Worm (Caenorhabditis elegans): ENCODE data around the gene T14B4.3.

- no peak for TF ChIP-seq unc-62 (GFP tag; optimal IDR thresholded peaks at IDR 0.05)
- no peak for TF ChIP-seq zag-1 (tag; optimal IDR thresholded peaks at IDR 0.05)
- TF ChIP-seq pqm-1 (tag; optimal IDR thresholded peaks at IDR 0.05) = no peak
- no peak for TF ChIP-seq skn-1 (tag; optimal IDR thresholded peaks at IDR 0.05)
- no peak for TF ChIP-seq nhr-237 (tag; optimal IDR thresholded peaks at IDR 0.05)
- TF ChIP-seq elt-1 (tag; optimal IDR thresholded peaks at IDR 0.05) = no peak
- no peak for TF ChIP-seq elt-2 (tag; optimal IDR thresholded peaks at IDR 0.05)
- TF ChIP-seq aly-2 (tag; optimal IDR thresholded peaks at IDR 0.05) = no peak
- no peak for TF ChIP-seq ceh-82 (tag; optimal IDR thresholded peaks at IDR 0.05)
- TF ChIP-seq nhr-11 (tag; optimal IDR thresholded peaks at IDR 0.05) = no peak
- TF ChIP-seq jun-1 (tag; optimal IDR thresholded peaks at IDR 0.05) = no peak
Measured at ce11 chrII:6779104-6779503, 44.4 kb downstream of the T14B4.3 start, which contains the start of gene T13C2.7.

Measured in whole organism, L3 larva.